Fruit fly (Drosophila melanogaster) whole organism, embryonic: ENCODE measurements around the gene CG7402.
A peak's percentile ranks its signal among the peaks of the same experiment; 100 is the strongest.

Source experiments
- Ada2b ChIP-seq: fragments of 200-800 bp; sonication (Bioruptor generic); IDR thresholded peaks from 2 replicates; pipeline ENCODE4 v1.3.6; 2022; ENCODE audit warnings: missing biosample characterization, missing genetic modification characterization
- Asciz ChIP-seq: fragments of 200-800 bp; sonication (Bioruptor generic); optimal IDR thresholded peaks from 2 replicates; lab custom pipeline; 2017; ENCODE audit warnings: missing biosample characterization, mild to moderate bottlenecking, missing genetic modification characterization, missing genetic modification reagents
- Blimp-1 ChIP-seq: fragments of 200-800 bp; sonication (Bioruptor generic); optimal IDR thresholded peaks from 3 replicates; lab custom pipeline; 2018; ENCODE audit warnings: missing biosample characterization, missing genetic modification characterization, mild to moderate bottlenecking, moderate library complexity, missing genetic modification reagents
- CG10321 ChIP-seq: fragments of 200-800 bp; sonication (Bioruptor generic); IDR thresholded peaks from 2 replicates; pipeline ENCODE4 v1.3.6; 2022; ENCODE audit warnings: missing biosample characterization, missing genetic modification characterization
- CG10979 ChIP-seq: fragments of 200-800 bp; sonication (Bioruptor generic); optimal IDR thresholded peaks from 2 replicates; lab custom pipeline; 2018; ENCODE audit warnings: missing biosample characterization, mild to moderate bottlenecking, missing genetic modification characterization, moderate library complexity
- CG12104 ChIP-seq: fragments of 200-800 bp; sonication (Bioruptor generic); optimal IDR thresholded peaks from 3 replicates; lab custom pipeline; 2016; ENCODE audit warnings: missing biosample characterization, missing genetic modification characterization
- CG15601 ChIP-seq: fragments of 200-800 bp; sonication (Bioruptor generic); optimal IDR thresholded peaks from 3 replicates; lab custom pipeline; 2019; ENCODE audit warnings: missing biosample characterization, mild to moderate bottlenecking, missing genetic modification characterization, moderate library complexity
- CG1647 ChIP-seq: fragments of 200-800 bp; sonication (Bioruptor generic); optimal IDR thresholded peaks from 3 replicates; lab custom pipeline; 2016; ENCODE audit warnings: missing biosample characterization, missing genetic modification characterization
- CG18262 ChIP-seq: fragments of 200-800 bp; optimal IDR thresholded peaks from 3 replicates; lab custom pipeline; 2019; ENCODE audit warnings: missing biosample characterization, mild to moderate bottlenecking, missing genetic modification characterization, moderate library complexity
- CG30403 ChIP-seq: fragments of 200-800 bp; sonication (Bioruptor generic); optimal IDR thresholded peaks from 3 replicates; lab custom pipeline; 2016; ENCODE audit warnings: missing biosample characterization, missing genetic modification characterization
- CG31365 ChIP-seq: fragments of 200-800 bp; sonication (Bioruptor generic); optimal IDR thresholded peaks from 2 replicates; lab custom pipeline; 2018; ENCODE audit warnings: missing biosample characterization, mild to moderate bottlenecking, missing genetic modification characterization
- CG31388 ChIP-seq: fragments of 200-800 bp; sonication (Bioruptor generic); optimal IDR thresholded peaks from 2 replicates; lab custom pipeline; 2016; ENCODE audit warnings: missing biosample characterization, missing genetic modification characterization
- CG3407 ChIP-seq: fragments of 200-800 bp; sonication (Bioruptor generic); optimal IDR thresholded peaks from 2 replicates; lab custom pipeline; 2018; ENCODE audit warnings: missing biosample characterization, mild to moderate bottlenecking, missing genetic modification characterization
- CG4707 ChIP-seq: fragments of 200-800 bp; sonication (Bioruptor generic); optimal IDR thresholded peaks from 2 replicates; lab custom pipeline; 2018; ENCODE audit warnings: missing biosample characterization, mild to moderate bottlenecking, missing genetic modification characterization, moderate library complexity
- CG4854 ChIP-seq: fragments of 200-800 bp; sonication (Bioruptor generic); optimal IDR thresholded peaks from 2 replicates; lab custom pipeline; 2016; ENCODE audit warnings: missing biosample characterization, missing genetic modification characterization, inconsistent platforms
- CG5953 ChIP-seq: fragments of 200-800 bp; sonication (Bioruptor generic); IDR thresholded peaks from 2 replicates; pipeline ENCODE4 v1.3.6; 2022; ENCODE audit warnings: missing biosample characterization, missing genetic modification characterization
- CG6175 ChIP-seq: fragments of 200-800 bp; sonication (Bioruptor generic); IDR thresholded peaks from 3 replicates; pipeline ENCODE4 v1.3.6; 2022; ENCODE audit warnings: missing biosample characterization, missing genetic modification characterization
- CG7839 ChIP-seq: fragments of 200-800 bp; sonication (Bioruptor generic); optimal IDR thresholded peaks from 3 replicates; lab custom pipeline; 2018; ENCODE audit warnings: missing biosample characterization, mild to moderate bottlenecking, missing genetic modification characterization, moderate library complexity
- CG8281 ChIP-seq: fragments of 200-800 bp; sonication (Bioruptor generic); optimal IDR thresholded peaks from 2 replicates; lab custom pipeline; 2018; ENCODE audit warnings: missing biosample characterization, mild to moderate bottlenecking, missing genetic modification characterization, moderate library complexity
- CG8765 ChIP-seq: fragments of 200-800 bp; sonication (Bioruptor generic); IDR thresholded peaks from 2 replicates; pipeline ENCODE4 v1.3.6; 2022; ENCODE audit warnings: missing biosample characterization, missing genetic modification characterization
- CoRest ChIP-seq: fragments of 200-800 bp; sonication (Bioruptor generic); optimal IDR thresholded peaks from 3 replicates; lab custom pipeline; 2018; ENCODE audit warnings: missing biosample characterization, mild to moderate bottlenecking, missing genetic modification characterization, moderate library complexity
- D ChIP-seq, 2 experiments: fragments of 200-800 bp in 1 of 2; fragments of >200 bp in 1 of 2; sonication (Bioruptor generic) in 1 of 2; optimal IDR thresholded peaks; 2 replicates in 1 of 2; 3 replicates in 1 of 2; lab custom pipeline; 2017; ENCODE audit warnings: mild to moderate bottlenecking in 1 of 2, missing biosample characterization in 1 of 2, missing genetic modification characterization in 1 of 2, missing genetic modification reagents in 1 of 2
- D19A ChIP-seq: fragments of 200-800 bp; optimal IDR thresholded peaks from 3 replicates; lab custom pipeline; 2019; ENCODE audit warnings: missing biosample characterization, mild to moderate bottlenecking, missing genetic modification characterization, moderate library complexity
- E2f2 ChIP-seq: fragments of 200-800 bp; sonication (Bioruptor generic); IDR thresholded peaks from 2 replicates; pipeline ENCODE4 v1.3.6; 2022; ENCODE audit warnings: missing biosample characterization, missing genetic modification characterization
- Fer3 ChIP-seq: fragments of 200-800 bp; sonication (Bioruptor generic); optimal IDR thresholded peaks from 2 replicates; lab custom pipeline; 2018; ENCODE audit warnings: missing biosample characterization, mild to moderate bottlenecking, missing genetic modification characterization, moderate library complexity
- Lim3 ChIP-seq: fragments of 200-800 bp; sonication (Bioruptor generic); IDR thresholded peaks from 2 replicates; pipeline ENCODE4 v1.3.6; 2022; ENCODE audit warnings: missing biosample characterization, missing genetic modification characterization
- MBD-R2 ChIP-seq: fragments of 200-800 bp; sonication (Bioruptor generic); IDR thresholded peaks from 2 replicates; pipeline ENCODE4 v1.3.6; 2022; ENCODE audit warnings: missing biosample characterization, missing genetic modification characterization
- Nf-YA ChIP-seq: fragments of 200-800 bp; sonication (Bioruptor generic); IDR thresholded peaks from 2 replicates; pipeline ENCODE4 v1.3.6; 2022; ENCODE audit warnings: missing biosample characterization, missing genetic modification characterization
- Oli ChIP-seq: fragments of 200-800 bp; sonication (Bioruptor generic); optimal IDR thresholded peaks from 2 replicates; lab custom pipeline; 2018; ENCODE audit warnings: missing biosample characterization, mild to moderate bottlenecking, missing genetic modification characterization, moderate library complexity
- Opbp ChIP-seq: fragments of 200-800 bp; sonication (Bioruptor generic); IDR thresholded peaks from 3 replicates; pipeline ENCODE4 v1.3.6; 2022; ENCODE audit warnings: missing biosample characterization, missing genetic modification characterization; ENCODE audit not compliant: partially characterized antibody
- PHDP ChIP-seq: fragments of 200-800 bp; sonication (Bioruptor generic); optimal IDR thresholded peaks from 3 replicates; lab custom pipeline; 2018; ENCODE audit warnings: missing biosample characterization, mild to moderate bottlenecking, missing genetic modification characterization, moderate library complexity
- Ptx1 ChIP-seq: fragments of 200-800 bp; sonication (Bioruptor generic); IDR thresholded peaks from 2 replicates; pipeline ENCODE4 v1.3.6; 2022; ENCODE audit warnings: missing biosample characterization, missing genetic modification characterization
- Spps ChIP-seq: fragments of 200-800 bp; sonication (Bioruptor generic); optimal IDR thresholded peaks from 2 replicates; lab custom pipeline; 2018; ENCODE audit warnings: missing biosample characterization, mild to moderate bottlenecking, missing genetic modification characterization
- ab ChIP-seq: fragments of 200-800 bp; sonication (Bioruptor generic); optimal IDR thresholded peaks from 2 replicates; lab custom pipeline; 2016; ENCODE audit warnings: missing biosample characterization, missing genetic modification characterization
- ara ChIP-seq: fragments of 200-800 bp; sonication (Bioruptor generic); IDR thresholded peaks from 2 replicates; pipeline ENCODE4 v1.3.6; 2022; ENCODE audit warnings: missing biosample characterization, missing genetic modification characterization
- ato ChIP-seq: fragments of 200-800 bp; sonication (Bioruptor generic); IDR thresholded peaks from 2 replicates; pipeline ENCODE4 v1.3.6; 2022; ENCODE audit warnings: missing biosample characterization, missing genetic modification characterization; ENCODE audit not compliant: partially characterized antibody
- dati ChIP-seq: fragments of 200-800 bp; sonication (Bioruptor generic); IDR thresholded peaks from 2 replicates; pipeline ENCODE4 v1.3.6; 2022; ENCODE audit warnings: missing biosample characterization, missing genetic modification characterization
- eve ChIP-seq, 2 experiments: fragments of >200 bp; optimal IDR thresholded peaks; 2 replicates each; lab custom pipeline; 2017; ENCODE audit warnings: missing biosample characterization in 2 of 2, missing genetic modification characterization in 2 of 2
- fd96Cb ChIP-seq: fragments of 200-800 bp; sonication (Bioruptor generic); optimal IDR thresholded peaks from 2 replicates; lab custom pipeline; 2018; ENCODE audit warnings: missing biosample characterization, mild to moderate bottlenecking, missing genetic modification characterization, moderate library complexity
- fru ChIP-seq: fragments of >200 bp; optimal IDR thresholded peaks from 2 replicates; lab custom pipeline; 2017
- gcm ChIP-seq: fragments of 200-800 bp; sonication (Bioruptor generic); optimal IDR thresholded peaks from 2 replicates; lab custom pipeline; 2019; ENCODE audit warnings: missing biosample characterization, mild to moderate bottlenecking, missing genetic modification characterization, moderate library complexity
- lbe ChIP-seq: fragments of 200-800 bp; sonication (Bioruptor generic); optimal IDR thresholded peaks from 2 replicates; lab custom pipeline; 2016; ENCODE audit warnings: missing biosample characterization, mild to moderate bottlenecking, missing genetic modification characterization
- lilli ChIP-seq: fragments of 200-800 bp; sonication (Bioruptor generic); optimal IDR thresholded peaks from 3 replicates; lab custom pipeline; 2016; ENCODE audit warnings: missing biosample characterization, missing genetic modification characterization
- lola ChIP-seq, 3 experiments: fragments of >200 bp in 2 of 3; fragments of 200-800 bp in 1 of 3; sonication (Bioruptor generic) in 1 of 3; optimal IDR thresholded peaks; 2 replicates each; lab custom pipeline; 2017 to 2019; ENCODE audit warnings: missing biosample characterization in 3 of 3, missing genetic modification characterization in 3 of 3, mild to moderate bottlenecking in 1 of 3, moderate library complexity in 1 of 3
- lov ChIP-seq, 2 experiments: fragments of 200-800 bp in 1 of 2; fragments of >200 bp in 1 of 2; sonication (Bioruptor generic) in 1 of 2; IDR thresholded peaks in 1 of 2; optimal IDR thresholded peaks in 1 of 2; 2 replicates in 1 of 2; 3 replicates in 1 of 2; pipeline versions ENCODE4 v1.3.6 to Lab custom; 2017 to 2022; ENCODE audit warnings: missing biosample characterization in 1 of 2, missing genetic modification characterization in 1 of 2
- mirr ChIP-seq: fragments of 200-800 bp; sonication (Bioruptor generic); optimal IDR thresholded peaks from 3 replicates; lab custom pipeline; 2018; ENCODE audit warnings: missing biosample characterization, mild to moderate bottlenecking, missing genetic modification characterization
- nerfin-1 ChIP-seq: fragments of 200-800 bp; sonication (Bioruptor generic); optimal IDR thresholded peaks from 3 replicates; lab custom pipeline; 2019; ENCODE audit warnings: missing biosample characterization, mild to moderate bottlenecking, missing genetic modification characterization, moderate library complexity
- salm ChIP-seq: fragments of 200-800 bp; sonication (Bioruptor generic); optimal IDR thresholded peaks from 2 replicates; lab custom pipeline; 2018; ENCODE audit warnings: missing biosample characterization, mild to moderate bottlenecking, missing genetic modification characterization
- trem ChIP-seq: fragments of 200-800 bp; optimal IDR thresholded peaks from 3 replicates; lab custom pipeline; 2019; ENCODE audit warnings: missing biosample characterization, mild to moderate bottlenecking, missing genetic modification characterization, moderate library complexity
- vfl ChIP-seq: fragments of 200-800 bp; sonication (Bioruptor generic); optimal IDR thresholded peaks from 2 replicates; lab custom pipeline; 2016; ENCODE audit warnings: missing biosample characterization, missing genetic modification characterization

Gene CG7402

DNA sequence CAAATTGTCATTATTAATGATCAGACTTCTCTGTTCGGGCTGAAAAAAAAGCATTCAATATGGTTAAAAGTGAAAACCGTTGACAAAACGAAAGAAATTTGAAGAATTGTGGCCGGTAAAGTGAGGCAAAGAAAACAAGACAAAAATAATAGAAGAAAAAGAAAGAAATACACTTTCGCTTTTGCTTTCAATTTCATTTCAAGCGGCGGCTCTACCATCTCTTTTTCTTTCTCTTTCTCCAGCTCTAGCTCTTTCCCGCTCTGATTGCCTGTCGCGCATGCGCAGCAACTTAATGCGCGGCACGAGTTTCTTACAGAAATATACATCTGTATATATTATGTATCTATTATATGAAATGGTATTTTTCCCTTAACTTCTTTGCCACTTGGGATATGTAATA, 49.8 kb downstream of the CG7402 start (continued):
- TF ChIP-seq D (optimal IDR thresholded peaks at IDR 0.05; lab: Kevin White, UChicago), result no peak
- peak; percentile 0 for TF ChIP-seq D (GFP tag; optimal IDR thresholded peaks at IDR 0.05; lab: Kevin White, UChicago)
- peak in 1 of 3 experiments; percentile 45 for TF ChIP-seq lola (GFP tag; optimal IDR thresholded peaks at IDR 0.05; lab: Kevin White, UChicago)
- TF ChIP-seq dati, result no peak
- TF ChIP-seq vfl (GFP tag; lab: Kevin White, UChicago), result no peak
- TF ChIP-seq CG4854 (GFP tag; lab: Kevin White, UChicago), result no peak
- peak; percentile 37 for TF ChIP-seq Oli
- peak; percentile 22 for TF ChIP-seq nerfin-1
- TF ChIP-seq Blimp-1 (GFP tag; lab: Kevin White, UChicago), result peak; percentile 100
- TF ChIP-seq Opbp (GFP tag; lab: Robert Waterston, UW), result no peak
- peak; percentile 41 for TF ChIP-seq Asciz
- peak; percentile 47 for TF ChIP-seq CG18262 (tag; lab: Kevin White, UChicago)
- peak; percentile 87 for TF ChIP-seq Spps (tag; lab: Kevin White, UChicago)
- TF ChIP-seq CG6175 (GFP tag; lab: Robert Waterston, UW), result no peak
- no peak for TF ChIP-seq CG8281 (tag; lab: Kevin White, UChicago)
- TF ChIP-seq ato (GFP tag; lab: Robert Waterston, UW), result no peak
- TF ChIP-seq Ptx1 (GFP tag; lab: Robert Waterston, UW), result no peak
- TF ChIP-seq ab (GFP tag; lab: Kevin White, UChicago), result no peak
- no peak for TF ChIP-seq salm (tag; lab: Kevin White, UChicago)
- TF ChIP-seq CG3407, result peak; percentile 30
- no peak for TF ChIP-seq CG10321 (GFP tag; lab: Robert Waterston, UW)
- peak; percentile 57 for TF ChIP-seq trem
- TF ChIP-seq ara, result peak; percentile 56; the same call in 1 of the 2 replicates
- no peak for TF ChIP-seq CG5953
- TF ChIP-seq CG15601, result peak; percentile 69
- TF ChIP-seq E2f2 (GFP tag; lab: Robert Waterston, UW), result no peak
- TF ChIP-seq D19A (tag; lab: Kevin White, UChicago), result peak; percentile 26
- TF ChIP-seq CG4707 (GFP tag; lab: Kevin White, UChicago), result peak; percentile 0
- TF ChIP-seq CG31388 (GFP tag; lab: Kevin White, UChicago), result no peak
- no peak for TF ChIP-seq eve (GFP tag; optimal IDR thresholded peaks at IDR 0.05; lab: Kevin White, UChicago)
- TF ChIP-seq lbe (GFP tag; lab: Kevin White, UChicago), result no peak
- TF ChIP-seq CG10979 (tag; lab: Kevin White, UChicago), result peak; percentile 49
- no peak for TF ChIP-seq lov (optimal IDR thresholded peaks at IDR 0.05; lab: Kevin White, UChicago)
- peak; percentile 68; the same call in 2 of the 3 replicates for TF ChIP-seq lov (GFP tag; IDR thresholded peaks at IDR 0.05; lab: Robert Waterston, UW)
- TF ChIP-seq Fer3, result no peak
- no peak for TF ChIP-seq CG30403 (GFP tag; lab: Kevin White, UChicago)
- no peak for TF ChIP-seq lilli
- no peak for TF ChIP-seq mirr (GFP tag; lab: Kevin White, UChicago)
- no peak for TF ChIP-seq Ada2b (GFP tag; lab: Robert Waterston, UW)
- TF ChIP-seq fd96Cb (tag; lab: Kevin White, UChicago), result peak; percentile 15
- peak; percentile 43 for TF ChIP-seq gcm (GFP tag; lab: Kevin White, UChicago)
- TF ChIP-seq CG1647 (GFP tag; lab: Kevin White, UChicago), result no peak
- TF ChIP-seq CG12104 (GFP tag; lab: Kevin White, UChicago), result no peak
- TF ChIP-seq CG31365 (tag; lab: Kevin White, UChicago), result no peak
- no peak for TF ChIP-seq PHDP (tag; lab: Kevin White, UChicago)
- TF ChIP-seq Lim3 (GFP tag; lab: Robert Waterston, UW), result no peak
- no peak for TF ChIP-seq CoRest (tag; lab: Kevin White, UChicago)
- TF ChIP-seq Nf-YA (GFP tag; lab: Robert Waterston, UW), result no peak
- TF ChIP-seq CG7839 (tag; lab: Kevin White, UChicago), result no peak
- no peak for TF ChIP-seq MBD-R2 (GFP tag; lab: Robert Waterston, UW)
- no peak for TF ChIP-seq CG8765
- no peak for TF ChIP-seq fru (lab: Kevin White, UChicago)
